Worm (Caenorhabditis elegans) whole organism, L4 larva: ENCODE measurements around the gene K09E2.2.

Experiments
- jun-1 ChIP-seq: fragments of 150-350 bp; optimal IDR thresholded peaks from 2 replicates; lab custom pipeline; 2014; ENCODE audit warnings: missing biosample characterization, missing genetic modification reagents, missing genetic modification characterization
- mdl-1 ChIP-seq, 2 experiments: fragments of 150-350 bp in 1 of 2; sonication (generic microtip) in 1 of 2; optimal IDR thresholded peaks; 2 replicates each; lab custom pipeline; 2014 to 2017; ENCODE audit warnings: missing biosample characterization in 2 of 2, missing genetic modification characterization in 2 of 2
- nhr-25 ChIP-seq: sonication (generic microtip); optimal IDR thresholded peaks from 2 replicates; lab custom pipeline; 2017; ENCODE audit warnings: missing genetic modification characterization, mild to moderate bottlenecking, missing compliant biosample characterization, antibody characterized with exemption, moderate library complexity, borderline replicate concordance; ENCODE audit not compliant: insufficient read depth
- pha-4 ChIP-seq, 2 experiments: fragments of 150-350 bp in 1 of 2; fragments of 200-800 bp in 1 of 2; sonication (Bioruptor generic) in 1 of 2; IDR thresholded peaks in 1 of 2; optimal IDR thresholded peaks in 1 of 2; 2 replicates each; pipeline versions ENCODE4 v1.3.6 to Lab custom; 2014 to 2022; ENCODE audit warnings: missing genetic modification characterization in 2 of 2, missing genetic modification reagents in 2 of 2, missing biosample characterization in 1 of 2, missing compliant biosample characterization in 1 of 2

ce11 chrX:8704830-8705229, 32.0 kb downstream of the K09E2.2 start:
- no peak for TF ChIP-seq pha-4 (GFP tag; IDR thresholded peaks at IDR 0.05; lab: Robert Waterston, UW)
- no peak for TF ChIP-seq pha-4 (tag; optimal IDR thresholded peaks at IDR 0.05; lab: Kevin White, UChicago)
- TF ChIP-seq nhr-25 (tag; lab: Kevin White, UChicago): no peak
- no peak for TF ChIP-seq jun-1
- no peak for TF ChIP-seq mdl-1 (tag; optimal IDR thresholded peaks at IDR 0.05; lab: Kevin White, UChicago)
